Fruit fly (Drosophila melanogaster) whole organism, embryonic: ENCODE results near the gene pros.

Experiments used
- Bteb2 ChIP-seq: fragments of 200-800 bp; sonication (Bioruptor generic); optimal IDR thresholded peaks from 2 replicates; lab custom pipeline; 2016; ENCODE audit warnings: missing biosample characterization, missing genetic modification characterization
- CG10267 ChIP-seq: fragments of 200-800 bp; sonication (Bioruptor generic); optimal IDR thresholded peaks from 2 replicates; lab custom pipeline; 2018; ENCODE audit warnings: missing biosample characterization, mild to moderate bottlenecking, missing genetic modification characterization, moderate library complexity
- CG10274 ChIP-seq: fragments of 200-800 bp; sonication (Bioruptor generic); optimal IDR thresholded peaks from 3 replicates; lab custom pipeline; 2017; ENCODE audit warnings: missing biosample characterization, mild to moderate bottlenecking, missing genetic modification characterization
- CG11085 ChIP-seq: fragments of 200-800 bp; sonication (Bioruptor generic); IDR thresholded peaks from 2 replicates; pipeline ENCODE4 v1.3.6; 2022; ENCODE audit warnings: missing biosample characterization, missing genetic modification characterization
- CG12155 ChIP-seq: fragments of 200-800 bp; sonication (Bioruptor generic); optimal IDR thresholded peaks from 3 replicates; lab custom pipeline; 2016; ENCODE audit warnings: missing biosample characterization, missing genetic modification characterization
- CG12299 ChIP-seq: fragments of 200-800 bp; sonication (Bioruptor generic); optimal IDR thresholded peaks from 2 replicates; lab custom pipeline; 2018; ENCODE audit warnings: missing biosample characterization, mild to moderate bottlenecking, missing genetic modification characterization
- CG12391 ChIP-seq: fragments of 200-800 bp; sonication (Bioruptor generic); optimal IDR thresholded peaks from 3 replicates; lab custom pipeline; 2018; ENCODE audit warnings: missing biosample characterization, mild to moderate bottlenecking, missing genetic modification characterization, moderate library complexity
- CG12659 ChIP-seq: fragments of 200-800 bp; sonication (Bioruptor generic); optimal IDR thresholded peaks from 3 replicates; lab custom pipeline; 2017; ENCODE audit warnings: mild to moderate bottlenecking, missing biosample characterization, missing genetic modification reagents, missing genetic modification characterization
- CG13775 ChIP-seq: fragments of 200-800 bp; sonication (Bioruptor generic); optimal IDR thresholded peaks from 3 replicates; lab custom pipeline; 2017; ENCODE audit warnings: missing biosample characterization, mild to moderate bottlenecking, missing genetic modification characterization
- CG15696 ChIP-seq: fragments of 200-800 bp; sonication (Bioruptor generic); optimal IDR thresholded peaks from 2 replicates; lab custom pipeline; 2019; ENCODE audit warnings: missing biosample characterization, mild to moderate bottlenecking, missing genetic modification characterization, moderate library complexity
- CG17359 ChIP-seq: fragments of 200-800 bp; sonication (Bioruptor generic); optimal IDR thresholded peaks from 3 replicates; lab custom pipeline; 2018; ENCODE audit warnings: missing biosample characterization, mild to moderate bottlenecking, missing genetic modification characterization, moderate library complexity
- CG17829 ChIP-seq: fragments of 200-800 bp; optimal IDR thresholded peaks from 2 replicates; lab custom pipeline; 2019; ENCODE audit warnings: missing biosample characterization, mild to moderate bottlenecking, missing genetic modification characterization, moderate library complexity
- CG33557 ChIP-seq: fragments of 200-800 bp; sonication (Bioruptor generic); optimal IDR thresholded peaks from 2 replicates; lab custom pipeline; 2019; ENCODE audit warnings: missing biosample characterization, mild to moderate bottlenecking, missing genetic modification characterization, moderate library complexity
- CG34376 ChIP-seq: fragments of 200-800 bp; sonication (Bioruptor generic); optimal IDR thresholded peaks from 2 replicates; lab custom pipeline; 2018; ENCODE audit warnings: missing biosample characterization, mild to moderate bottlenecking, missing genetic modification characterization
- CG3995 ChIP-seq: fragments of 200-800 bp; sonication (Bioruptor generic); optimal IDR thresholded peaks from 3 replicates; lab custom pipeline; 2016; ENCODE audit warnings: missing biosample characterization, missing genetic modification characterization
- CG4424 ChIP-seq: fragments of 200-800 bp; sonication (Bioruptor generic); optimal IDR thresholded peaks from 3 replicates; lab custom pipeline; 2016; ENCODE audit warnings: missing biosample characterization, missing genetic modification characterization
- CG5245 ChIP-seq: fragments of 200-800 bp; sonication (Bioruptor generic); optimal IDR thresholded peaks from 3 replicates; lab custom pipeline; 2016; ENCODE audit warnings: missing biosample characterization, missing genetic modification characterization
- CG6254 ChIP-seq: fragments of 200-800 bp; sonication (Bioruptor generic); optimal IDR thresholded peaks from 3 replicates; lab custom pipeline; 2017; ENCODE audit warnings: mild to moderate bottlenecking, missing biosample characterization, missing genetic modification reagents, missing genetic modification characterization
- CG9437 ChIP-seq: fragments of 200-800 bp; sonication (Bioruptor generic); optimal IDR thresholded peaks from 2 replicates; lab custom pipeline; 2018; ENCODE audit warnings: missing biosample characterization, mild to moderate bottlenecking, missing genetic modification characterization
- D ChIP-seq, 2 experiments: fragments of 200-800 bp in 1 of 2; fragments of >200 bp in 1 of 2; sonication (Bioruptor generic) in 1 of 2; optimal IDR thresholded peaks; 2 replicates in 1 of 2; 3 replicates in 1 of 2; lab custom pipeline; 2017; ENCODE audit warnings: mild to moderate bottlenecking in 1 of 2, missing biosample characterization in 1 of 2, missing genetic modification characterization in 1 of 2, missing genetic modification reagents in 1 of 2
- D19A ChIP-seq: fragments of 200-800 bp; optimal IDR thresholded peaks from 3 replicates; lab custom pipeline; 2019; ENCODE audit warnings: missing biosample characterization, mild to moderate bottlenecking, missing genetic modification characterization, moderate library complexity
- Doc3 ChIP-seq: fragments of 200-800 bp; sonication (Bioruptor generic); IDR thresholded peaks from 3 replicates; pipeline ENCODE4 v1.3.6; 2022; ENCODE audit warnings: missing biosample characterization, missing genetic modification characterization; ENCODE audit not compliant: partially characterized antibody
- Hr51 ChIP-seq, 2 experiments: fragments of 200-800 bp; sonication (Bioruptor generic); optimal IDR thresholded peaks; 2 replicates in 1 of 2; 3 replicates in 1 of 2; lab custom pipeline; 2016 to 2018; ENCODE audit warnings: missing biosample characterization in 2 of 2, missing genetic modification characterization in 2 of 2, mild to moderate bottlenecking in 1 of 2, moderate library complexity in 1 of 2
- Kr ChIP-seq: fragments of 200-800 bp; sonication (Bioruptor generic); optimal IDR thresholded peaks from 2 replicates; lab custom pipeline; 2017; ENCODE audit warnings: missing biosample characterization, mild to moderate bottlenecking, missing genetic modification characterization
- Med ChIP-seq: fragments of 200-800 bp; sonication (Bioruptor generic); peaks from one replicate; lab custom pipeline; 2016; ENCODE audit warnings: missing biosample characterization, missing genetic modification characterization, mild to moderate bottlenecking, inconsistent platforms, moderate library complexity
- NC2β ChIP-seq: fragments of 200-800 bp; sonication (Bioruptor generic); optimal IDR thresholded peaks from 2 replicates; lab custom pipeline; 2016; ENCODE audit warnings: missing biosample characterization, missing genetic modification characterization
- Nf-YB ChIP-seq: fragments of 200-800 bp; sonication (Bioruptor generic); optimal IDR thresholded peaks from 3 replicates; lab custom pipeline; 2019; ENCODE audit warnings: missing biosample characterization, mild to moderate bottlenecking, missing genetic modification characterization, moderate library complexity
- Ptx1 ChIP-seq: fragments of 200-800 bp; sonication (Bioruptor generic); IDR thresholded peaks from 2 replicates; pipeline ENCODE4 v1.3.6; 2022; ENCODE audit warnings: missing biosample characterization, missing genetic modification characterization
- Six4 ChIP-seq: fragments of 200-800 bp; sonication (Bioruptor generic); optimal IDR thresholded peaks from 2 replicates; lab custom pipeline; 2016; ENCODE audit warnings: missing biosample characterization, missing genetic modification characterization
- Trl ChIP-seq, 3 experiments: fragments of >200 bp in 2 of 3; fragments of 200-800 bp in 1 of 3; sonication (Bioruptor generic) in 1 of 3; optimal IDR thresholded peaks; 2 replicates in 1 of 3; 3 replicates in 2 of 3; lab custom pipeline; 2016 to 2017; ENCODE audit warnings: missing biosample characterization in 1 of 3, missing genetic modification characterization in 1 of 3
- Xrp1 ChIP-seq: fragments of 200-800 bp; sonication (Bioruptor generic); IDR thresholded peaks from 2 replicates; pipeline ENCODE4 v1.3.6; 2022; ENCODE audit warnings: missing biosample characterization, missing genetic modification characterization
- abd-A ChIP-seq: fragments of 200-800 bp; sonication (Bioruptor generic); optimal IDR thresholded peaks from 3 replicates; lab custom pipeline; 2019; ENCODE audit warnings: missing biosample characterization, mild to moderate bottlenecking, missing genetic modification characterization, moderate library complexity
- ara ChIP-seq: fragments of 200-800 bp; sonication (Bioruptor generic); IDR thresholded peaks from 2 replicates; pipeline ENCODE4 v1.3.6; 2022; ENCODE audit warnings: missing biosample characterization, missing genetic modification characterization
- chn ChIP-seq: fragments of 200-800 bp; sonication (Bioruptor generic); optimal IDR thresholded peaks from 2 replicates; lab custom pipeline; 2016; ENCODE audit warnings: missing biosample characterization, missing genetic modification characterization
- fd102C ChIP-seq: fragments of 200-800 bp; sonication (Bioruptor generic); optimal IDR thresholded peaks from 2 replicates; lab custom pipeline; 2018; ENCODE audit warnings: missing biosample characterization, mild to moderate bottlenecking, missing genetic modification characterization, moderate library complexity
- jumu ChIP-seq: fragments of 200-800 bp; sonication (Bioruptor generic); optimal IDR thresholded peaks from 3 replicates; lab custom pipeline; 2016; ENCODE audit warnings: missing biosample characterization, missing genetic modification characterization
- kni ChIP-seq: fragments of 200-800 bp; sonication (Bioruptor generic); optimal IDR thresholded peaks from 3 replicates; lab custom pipeline; 2017; ENCODE audit warnings: mild to moderate bottlenecking, missing biosample characterization, missing genetic modification reagents, missing genetic modification characterization
- lbe ChIP-seq: fragments of 200-800 bp; sonication (Bioruptor generic); optimal IDR thresholded peaks from 2 replicates; lab custom pipeline; 2016; ENCODE audit warnings: missing biosample characterization, mild to moderate bottlenecking, missing genetic modification characterization
- nerfin-1 ChIP-seq: fragments of 200-800 bp; sonication (Bioruptor generic); optimal IDR thresholded peaks from 3 replicates; lab custom pipeline; 2019; ENCODE audit warnings: missing biosample characterization, mild to moderate bottlenecking, missing genetic modification characterization, moderate library complexity
- nmo ChIP-seq: fragments of 200-800 bp; sonication (Bioruptor generic); optimal IDR thresholded peaks from 2 replicates; lab custom pipeline; 2018; ENCODE audit warnings: missing biosample characterization, mild to moderate bottlenecking, missing genetic modification characterization, moderate library complexity
- odd ChIP-seq: fragments of 200-800 bp; sonication (Bioruptor generic); optimal IDR thresholded peaks from 2 replicates; lab custom pipeline; 2017; ENCODE audit warnings: missing biosample characterization, mild to moderate bottlenecking, missing genetic modification characterization
- onecut ChIP-seq: fragments of 200-800 bp; sonication (Bioruptor generic); IDR thresholded peaks from 2 replicates; pipeline ENCODE4 v1.3.6; 2022; ENCODE audit warnings: missing biosample characterization, missing genetic modification characterization
- row ChIP-seq: fragments of 200-800 bp; sonication (Bioruptor generic); IDR thresholded peaks from 3 replicates; pipeline ENCODE4 v1.3.6; 2022; ENCODE audit warnings: missing biosample characterization, missing genetic modification characterization
- sens ChIP-seq: fragments of 200-800 bp; sonication (Bioruptor generic); peaks from one replicate; lab custom pipeline; 2016; ENCODE audit warnings: missing biosample characterization, missing genetic modification characterization
- tap ChIP-seq: fragments of 200-800 bp; optimal IDR thresholded peaks from 3 replicates; lab custom pipeline; 2019; ENCODE audit warnings: missing biosample characterization, mild to moderate bottlenecking, missing genetic modification characterization, moderate library complexity
- tin ChIP-seq: fragments of 200-800 bp; sonication (Bioruptor generic); optimal IDR thresholded peaks from 3 replicates; lab custom pipeline; 2016; ENCODE audit warnings: missing biosample characterization, missing genetic modification characterization
- trem ChIP-seq: fragments of 200-800 bp; optimal IDR thresholded peaks from 3 replicates; lab custom pipeline; 2019; ENCODE audit warnings: missing biosample characterization, mild to moderate bottlenecking, missing genetic modification characterization, moderate library complexity
- vvl ChIP-seq: fragments of 200-800 bp; sonication (Bioruptor generic); IDR thresholded peaks from 2 replicates; pipeline ENCODE4 v1.3.6; 2022; ENCODE audit warnings: missing biosample characterization, missing genetic modification characterization
- zen ChIP-seq: fragments of 200-800 bp; sonication (Bioruptor generic); optimal IDR thresholded peaks from 3 replicates; lab custom pipeline; 2018; ENCODE audit warnings: missing biosample characterization, mild to moderate bottlenecking, missing genetic modification characterization, moderate library complexity
- zfh1 ChIP-seq: fragments of 200-800 bp; sonication (Bioruptor generic); IDR thresholded peaks from 3 replicates; pipeline ENCODE4 v1.3.6; 2022; ENCODE audit warnings: missing biosample characterization, missing genetic modification characterization

The pros gene

DNA sequence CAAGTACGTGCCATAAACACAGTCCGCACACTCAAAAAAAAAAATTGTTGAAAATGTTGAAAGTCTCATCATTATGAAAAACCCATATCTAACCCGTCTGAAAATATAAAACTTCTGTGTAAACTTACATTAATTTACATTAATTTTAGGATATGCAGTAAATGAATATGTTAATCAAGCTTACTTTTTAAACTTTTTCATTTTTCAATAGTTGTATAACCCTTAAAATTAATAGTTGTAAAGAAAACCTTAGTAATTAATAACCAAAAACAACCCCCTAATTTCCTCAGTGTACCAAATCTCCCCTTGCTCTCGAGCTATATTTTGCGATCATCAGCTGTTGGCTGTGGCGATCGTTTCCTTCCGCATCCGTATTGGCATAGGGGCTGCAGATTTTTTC is 40.5 kb downstream of the pros start (continued):
- TF ChIP-seq Hr51 (GFP tag; optimal IDR thresholded peaks at IDR 0.05; lab: Kevin White, UChicago) (no peak), fd102C (GFP tag; lab: Kevin White, UChicago) (peak; percentile 69), Xrp1 (peak; percentile 81), CG34376 (GFP tag; lab: Kevin White, UChicago) (no peak), vvl (GFP tag; lab: Robert Waterston, UW) (0 out of 2 replicates have a peak, but pooled peaks have one; percentile 13), CG11085 (GFP tag; lab: Robert Waterston, UW) (no peak), D (optimal IDR thresholded peaks at IDR 0.05; lab: Kevin White, UChicago) (no peak), D (GFP tag; optimal IDR thresholded peaks at IDR 0.05; lab: Kevin White, UChicago) (peak; percentile 61), CG4424 (GFP tag; lab: Kevin White, UChicago) (peak; percentile 60), Bteb2 (GFP tag; lab: Kevin White, UChicago) (no peak), CG9437 (peak; percentile 18), chn (GFP tag; lab: Kevin White, UChicago) (peak; percentile 21), Trl (optimal IDR thresholded peaks at IDR 0.05; lab: Kevin White, UChicago) (no peak), Trl (GFP tag; optimal IDR thresholded peaks at IDR 0.05; lab: Kevin White, UChicago) (peak; percentile 17), CG17359 (tag; lab: Kevin White, UChicago) (no peak), jumu (GFP tag; lab: Kevin White, UChicago) (no peak), onecut (no peak), CG5245 (GFP tag; lab: Kevin White, UChicago) (peak; percentile 13), lbe (no peak), Kr (GFP tag; lab: Kevin White, UChicago) (no peak), kni (no peak), D19A (tag; lab: Kevin White, UChicago) (peak; percentile 53), abd-A (tag; lab: Kevin White, UChicago) (no peak), Nf-YB (peak; percentile 35), zfh1 (GFP tag; lab: Robert Waterston, UW) (peak; percentile 72), ara (peak; percentile 72), nmo (GFP tag; lab: Kevin White, UChicago) (peak; percentile 76), CG10267 (tag; lab: Kevin White, UChicago) (peak; percentile 78), CG6254 (GFP tag; lab: Kevin White, UChicago) (peak; percentile 48), row (peak; percentile 53; the same call in 2 of the 3 replicates), CG15696 (tag; lab: Kevin White, UChicago) (peak; percentile 92), CG13775 (GFP tag; lab: Kevin White, UChicago) (peak; percentile 44), CG10274 (GFP tag; lab: Kevin White, UChicago) (no peak), CG12299 (tag; lab: Kevin White, UChicago) (no peak), zen (tag; lab: Kevin White, UChicago) (peak; percentile 81), Doc3 (GFP tag; lab: Robert Waterston, UW) (no peak), trem (tag; lab: Kevin White, UChicago) (peak; percentile 68), Six4 (GFP tag; lab: Kevin White, UChicago) (peak; percentile 16), odd (GFP tag; lab: Kevin White, UChicago) (no peak), CG17829 (peak; percentile 79), sens (GFP tag; lab: Kevin White, UChicago) (peak; percentile 97), CG12659 (GFP tag; lab: Kevin White, UChicago) (no peak), CG3995 (GFP tag; lab: Kevin White, UChicago) (no peak), nerfin-1 (peak; percentile 10), Ptx1 (GFP tag; lab: Robert Waterston, UW) (peak; percentile 48), tin (GFP tag; lab: Kevin White, UChicago) (peak; percentile 23), NC2β (GFP tag; lab: Kevin White, UChicago) (peak; percentile 22), Med (GFP tag; lab: Kevin White, UChicago) (peak; percentile 53), CG33557 (GFP tag; lab: Kevin White, UChicago) (peak; percentile 62), CG12155 (GFP tag; lab: Kevin White, UChicago) (peak; percentile 50), tap (no peak), CG12391 (peak; percentile 73)
